Fruit fly (Drosophila melanogaster): ENCODE data around the gene CG7420.

CG7420 gene

dm6 chr2L:1502459-1503101 lies at the start of gene CG7420:
CG7420 (minus strand) TSS chr2L:1502904.
- no peak for TF ChIP-seq CTCF (optimal IDR thresholded peaks at IDR 0.05)
- no peak for TF ChIP-seq CG8478 (optimal IDR thresholded peaks at IDR 0.05)

DNA sequence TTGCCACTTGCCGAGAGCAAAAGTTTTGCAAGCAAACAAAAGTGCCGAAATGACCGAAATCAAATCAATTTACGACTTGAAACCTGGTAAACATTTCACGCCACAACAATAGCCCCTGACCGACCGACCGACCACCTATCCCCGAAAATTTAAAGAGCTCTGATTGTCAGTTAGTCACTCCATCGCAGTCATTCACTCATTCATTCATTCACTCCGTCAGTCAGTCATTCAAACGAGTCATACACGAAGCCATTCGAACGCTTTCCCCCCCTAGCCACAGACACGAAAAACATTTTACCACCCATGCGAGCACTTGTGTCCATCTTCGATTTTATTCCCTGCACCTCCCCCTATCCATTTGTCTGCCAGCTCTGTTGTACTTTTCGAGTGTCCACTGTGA lies 45.2 kb upstream of the CG7420 start:
- TF ChIP-seq CTCF (optimal IDR thresholded peaks at IDR 0.05): no peak
- TF ChIP-seq CG8478 (optimal IDR thresholded peaks at IDR 0.05): no peak

- TF ChIP-seq CTCF (optimal IDR thresholded peaks at IDR 0.05): no peak
- no peak for TF ChIP-seq CG8478 (optimal IDR thresholded peaks at IDR 0.05)
Observed at dm6 chr2L:1538132-1538531, 35.4 kb upstream of the CG7420 start.

- TF ChIP-seq CG8478 (optimal IDR thresholded peaks at IDR 0.05) (no peak), CTCF (optimal IDR thresholded peaks at IDR 0.05) (no peak)
Observed at dm6 chr2L:1535231-1535630, 32.5 kb upstream of the CG7420 start.

dm6 chr2L:1522397-1522796 lies 19.7 kb upstream of the CG7420 start, which contains the start of gene Or22b:
Or22b (plus strand) TSS chr2L:1522697.
- TF ChIP-seq CG8478 (optimal IDR thresholded peaks at IDR 0.05) (no peak), CTCF (optimal IDR thresholded peaks at IDR 0.05) (no peak)

- TF ChIP-seq CTCF (optimal IDR thresholded peaks at IDR 0.05) (no peak), CG8478 (optimal IDR thresholded peaks at IDR 0.05) (no peak)
Observed at dm6 chr2L:1520191-1520590, 17.5 kb upstream of the CG7420 start, which contains the start of gene Or22a. Or22a (plus strand) TSS chr2L:1520491.

dm6 chr2L:1518022-1518421 lies 15.3 kb upstream of the CG7420 start, which contains the start of gene halo:
halo (minus strand) TSS chr2L:1518148.
- TF ChIP-seq CTCF (optimal IDR thresholded peaks at IDR 0.05) (no peak), CG8478 (optimal IDR thresholded peaks at IDR 0.05) (no peak)

- TF ChIP-seq CTCF (optimal IDR thresholded peaks at IDR 0.05) (no peak), CG8478 (optimal IDR thresholded peaks at IDR 0.05) (no peak)
Observed at dm6 chr2L:1517378-1517777, 14.7 kb upstream of the CG7420 start, which contains the start of gene CG18132. CG18132 (minus strand) TSS chr2L:1517478.

DNA sequence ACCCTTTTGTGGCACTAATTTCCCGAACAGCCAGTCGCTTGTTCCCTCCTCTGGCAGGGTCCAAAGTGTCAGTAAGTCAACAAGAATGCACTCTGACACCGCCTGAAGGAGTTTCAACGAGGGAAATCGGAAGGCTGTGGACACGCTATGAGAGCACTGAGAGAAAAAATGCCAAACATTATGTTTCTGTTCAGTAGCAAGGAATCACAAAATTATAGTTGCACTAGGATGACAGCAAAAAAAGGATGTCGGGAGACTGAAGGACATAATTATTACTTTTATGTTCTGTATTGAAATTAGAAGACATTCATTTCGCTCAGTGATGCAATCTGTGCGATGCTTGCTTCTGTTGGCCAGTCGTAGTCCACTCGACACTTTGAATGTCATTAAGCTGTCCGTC lies 7.0 kb upstream of the CG7420 start:
- TF ChIP-seq CG8478 (optimal IDR thresholded peaks at IDR 0.05): no peak

DNA sequence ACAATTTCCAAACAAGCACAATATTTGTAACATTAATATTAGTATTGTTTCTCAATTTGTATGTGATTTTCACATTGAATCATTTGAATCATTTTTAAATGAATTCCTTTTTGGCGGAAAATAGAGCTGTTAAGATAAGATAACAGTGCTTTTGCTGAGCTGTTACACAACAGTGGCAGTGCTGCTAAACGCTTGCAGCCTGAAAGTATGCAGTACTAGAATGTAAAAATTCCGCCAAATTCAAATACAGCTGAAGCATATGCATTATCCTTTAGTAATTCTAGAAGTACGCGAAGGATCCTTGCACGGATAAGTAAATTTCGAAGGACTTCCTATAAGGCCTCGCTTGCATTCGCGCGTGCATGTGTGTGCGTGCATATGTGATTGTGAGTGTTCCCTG lies 1.6 kb upstream of the CG7420 start:
- peak in 1 of 2 experiments; percentile 27 for TF ChIP-seq CTCF (optimal IDR thresholded peaks at IDR 0.05)
- TF ChIP-seq CG8478 (optimal IDR thresholded peaks at IDR 0.05): no peak

DNA sequence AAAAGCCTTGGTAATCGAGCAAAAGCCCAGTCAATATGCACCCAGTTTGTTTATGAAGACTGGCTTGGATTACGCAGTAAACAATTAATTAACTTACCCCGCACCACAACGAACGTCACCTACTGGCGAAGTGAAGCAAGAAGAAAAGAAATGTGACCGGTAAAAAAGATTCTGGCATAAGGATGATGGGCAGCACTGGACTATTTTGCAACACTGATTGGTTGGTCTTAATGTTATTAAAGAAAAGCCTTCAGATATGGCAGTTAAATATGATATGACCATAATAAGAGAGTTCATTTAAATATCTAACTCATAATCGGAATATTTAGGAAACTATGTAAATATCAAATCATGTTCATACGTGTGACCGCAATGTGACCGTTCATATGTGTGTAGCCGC lies 2.4 kb downstream of the CG7420 start, which contains the start of gene CG18131:
Gene CG18131, minus strand, starts transcription at position 297 of the 400 bp plus-strand sequence.
- no peak for TF ChIP-seq CTCF (optimal IDR thresholded peaks at IDR 0.05)
- TF ChIP-seq CG8478 (optimal IDR thresholded peaks at IDR 0.05): no peak

DNA sequence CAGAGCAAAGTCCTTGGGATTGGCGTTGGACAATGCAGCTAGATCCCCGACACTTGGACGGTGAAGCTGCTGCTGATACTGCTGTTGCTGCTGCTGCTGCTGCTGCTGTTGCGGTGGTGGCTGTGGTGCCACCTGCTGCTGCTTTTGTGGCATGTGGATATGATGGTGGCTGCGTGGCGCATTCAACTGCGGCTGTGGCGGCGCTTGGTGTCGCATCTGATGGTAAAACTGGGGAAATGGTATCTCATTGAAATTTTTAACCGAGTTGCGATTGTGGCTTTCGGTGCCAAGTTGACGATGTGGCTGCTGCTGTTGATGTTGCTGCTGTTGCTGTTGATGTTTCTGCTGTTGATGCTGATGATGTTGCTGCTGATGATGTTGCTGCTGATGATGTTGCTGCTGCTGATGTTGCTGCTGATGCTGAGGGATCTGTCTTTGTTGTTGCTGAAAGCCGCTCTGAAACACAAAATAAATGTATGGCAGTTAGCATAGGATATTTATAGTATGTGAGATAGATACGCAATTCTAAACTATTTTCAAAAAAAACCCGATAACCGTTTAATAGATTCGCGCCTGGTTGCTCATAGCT lies 3.6 kb downstream of the CG7420 start:
- TF ChIP-seq CTCF (optimal IDR thresholded peaks at IDR 0.05): no peak
- no peak for TF ChIP-seq CG8478 (optimal IDR thresholded peaks at IDR 0.05)

- TF ChIP-seq CG8478 (optimal IDR thresholded peaks at IDR 0.05) (no peak), CTCF (optimal IDR thresholded peaks at IDR 0.05) (no peak)
Observed at dm6 chr2L:1496943-1497342, 5.8 kb downstream of the CG7420 start, which contains the start of gene CG31661. CG31661 (plus strand) TSS chr2L:1497243.

DNA sequence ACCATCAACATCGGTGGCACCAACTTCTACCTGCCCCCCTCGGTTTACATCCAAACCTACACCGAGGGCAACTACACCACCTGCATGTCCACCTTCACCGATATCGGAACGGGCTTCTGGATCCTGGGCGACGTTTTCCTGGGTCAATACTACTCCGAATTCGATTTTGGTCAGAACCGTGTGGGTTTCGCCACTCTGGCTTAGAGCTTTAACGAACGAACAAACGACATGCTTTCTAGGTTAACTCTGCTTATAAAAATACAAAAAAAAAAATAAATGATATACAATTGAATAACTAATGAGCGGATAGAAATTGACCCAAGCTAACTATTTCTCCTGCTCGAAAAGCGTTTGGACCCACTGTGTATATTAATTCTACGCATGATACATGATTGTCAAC lies 7.5 kb downstream of the CG7420 start, which contains the start of gene CG31926:
Gene CG31926, plus strand, starts transcription at position 301 of the 400 bp plus-strand sequence.
- TF ChIP-seq CG8478 (optimal IDR thresholded peaks at IDR 0.05) (no peak), CTCF (optimal IDR thresholded peaks at IDR 0.05) (no peak)

- no peak for TF ChIP-seq CG8478 (optimal IDR thresholded peaks at IDR 0.05)
- no peak for TF ChIP-seq CTCF (optimal IDR thresholded peaks at IDR 0.05)
Observed at dm6 chr2L:1493770-1494169, 8.9 kb downstream of the CG7420 start, which contains the start of gene CG33128. CG33128 (plus strand) TSS chr2L:1494070.

- no peak for TF ChIP-seq CG8478 (optimal IDR thresholded peaks at IDR 0.05)
- peak; percentile 84 to 97 for TF ChIP-seq CTCF (optimal IDR thresholded peaks at IDR 0.05)
Observed at dm6 chr2L:1491791-1492345, 10.8 kb downstream of the CG7420 start, which contains the start of gene CG31928. CG31928 (plus strand) TSS chr2L:1492295.
